Worm (Caenorhabditis elegans) whole organism, L4/young adult: ENCODE measurements around the gene F44E7.3.

ENCODE experiments used
- W03F9.2 ChIP-seq: fragments of 150-350 bp; optimal IDR thresholded peaks from 2 replicates; lab custom pipeline; 2014; ENCODE audit warnings: missing biosample characterization, missing genetic modification characterization
- dao-5 ChIP-seq: sonication (generic microtip); optimal IDR thresholded peaks from 2 replicates; lab custom pipeline; 2016; ENCODE audit warnings: missing genotype, missing genetic modification characterization, moderate library complexity, missing compliant biosample characterization
- him-1 ChIP-seq: sonication (generic microtip); optimal IDR thresholded peaks from 2 replicates; lab custom pipeline; 2016; ENCODE audit warnings: missing genotype, missing genetic modification reagents, missing genetic modification characterization, missing compliant biosample characterization

ce11 chrV:5724395-5724794 is 47.4 kb upstream of the F44E7.3 start:
- TF ChIP-seq him-1 (no peak), dao-5 (tag; lab: Kevin White, UChicago) (no peak), W03F9.2 (tag; lab: Kevin White, UChicago) (no peak)
